Worm (Caenorhabditis elegans) whole organism, midembryonic: ENCODE measurements around the gene ras-2.

Experiments used
- T22C8.4 ChIP-seq: fragments of 200-800 bp; sonication (Bioruptor generic); IDR thresholded peaks from 2 replicates; pipeline ENCODE4 v1.3.6; 2022; ENCODE audit warnings: missing genetic modification characterization, missing compliant biosample characterization
- cog-1 ChIP-seq: sonication (generic microtip); optimal IDR thresholded peaks from 2 replicates; lab custom pipeline; 2016; ENCODE audit warnings: missing genetic modification characterization, missing compliant biosample characterization
- flt-1 ChIP-seq: fragments of 200-800 bp; sonication (Bioruptor generic); IDR thresholded peaks from 2 replicates; pipeline ENCODE4 v1.3.6; 2022; ENCODE audit warnings: missing genetic modification characterization, missing compliant biosample characterization
- klf-2 ChIP-seq: fragments of 200-800 bp; sonication (Bioruptor generic); conservative IDR thresholded peaks from 2 replicates; pipeline ENCODE4 v1.3.6; 2022; ENCODE audit warnings: missing genetic modification reagents, missing genetic modification characterization, missing compliant biosample characterization
- med-1 ChIP-seq: sonication (generic microtip); optimal IDR thresholded peaks from 2 replicates; lab custom pipeline; 2017; ENCODE audit warnings: missing genetic modification characterization, mild to moderate bottlenecking, missing compliant biosample characterization, antibody characterized with exemption, missing genetic modification reagents; ENCODE audit not compliant: insufficient read depth
- ref-1 ChIP-seq: fragments of 200-800 bp; sonication (Bioruptor generic); conservative IDR thresholded peaks from 2 replicates; pipeline ENCODE4 v1.3.6; 2022; ENCODE audit warnings: missing genetic modification reagents, missing genetic modification characterization, missing compliant biosample characterization
- tab-1 ChIP-seq: fragments of 200-800 bp; sonication (Bioruptor generic); IDR thresholded peaks from 2 replicates; pipeline ENCODE4 v1.3.6; 2022; ENCODE audit warnings: missing genetic modification characterization, missing compliant biosample characterization
- ztf-23 ChIP-seq: fragments of 200-800 bp; sonication (Bioruptor generic); IDR thresholded peaks from 2 replicates; pipeline ENCODE4 v1.3.6; 2022; ENCODE audit warnings: missing genetic modification reagents, missing genetic modification characterization, missing compliant biosample characterization
- ztf-29 ChIP-seq: fragments of 200-800 bp; sonication (Bioruptor generic); IDR thresholded peaks from 2 replicates; pipeline ENCODE4 v1.3.6; 2022; ENCODE audit warnings: missing genetic modification reagents, missing genetic modification characterization, missing compliant biosample characterization

- TF ChIP-seq ref-1 (GFP tag; lab: Robert Waterston, UW) (no peak), flt-1 (GFP tag; lab: Robert Waterston, UW) (no peak), ztf-23 (GFP tag; lab: Robert Waterston, UW) (no peak), T22C8.4 (GFP tag; lab: Robert Waterston, UW) (no peak), med-1 (no peak), tab-1 (no peak), cog-1 (tag; lab: Kevin White, UChicago) (no peak), klf-2 (no peak), ztf-29 (GFP tag; lab: Robert Waterston, UW) (no peak)
Measured at ce11 chrIII:4740820-4741219, 945 bp upstream of the ras-2 start.
